Fruit fly (Drosophila melanogaster): ENCODE measurements around the gene JhI-21.

JhI-21 gene

DNA sequence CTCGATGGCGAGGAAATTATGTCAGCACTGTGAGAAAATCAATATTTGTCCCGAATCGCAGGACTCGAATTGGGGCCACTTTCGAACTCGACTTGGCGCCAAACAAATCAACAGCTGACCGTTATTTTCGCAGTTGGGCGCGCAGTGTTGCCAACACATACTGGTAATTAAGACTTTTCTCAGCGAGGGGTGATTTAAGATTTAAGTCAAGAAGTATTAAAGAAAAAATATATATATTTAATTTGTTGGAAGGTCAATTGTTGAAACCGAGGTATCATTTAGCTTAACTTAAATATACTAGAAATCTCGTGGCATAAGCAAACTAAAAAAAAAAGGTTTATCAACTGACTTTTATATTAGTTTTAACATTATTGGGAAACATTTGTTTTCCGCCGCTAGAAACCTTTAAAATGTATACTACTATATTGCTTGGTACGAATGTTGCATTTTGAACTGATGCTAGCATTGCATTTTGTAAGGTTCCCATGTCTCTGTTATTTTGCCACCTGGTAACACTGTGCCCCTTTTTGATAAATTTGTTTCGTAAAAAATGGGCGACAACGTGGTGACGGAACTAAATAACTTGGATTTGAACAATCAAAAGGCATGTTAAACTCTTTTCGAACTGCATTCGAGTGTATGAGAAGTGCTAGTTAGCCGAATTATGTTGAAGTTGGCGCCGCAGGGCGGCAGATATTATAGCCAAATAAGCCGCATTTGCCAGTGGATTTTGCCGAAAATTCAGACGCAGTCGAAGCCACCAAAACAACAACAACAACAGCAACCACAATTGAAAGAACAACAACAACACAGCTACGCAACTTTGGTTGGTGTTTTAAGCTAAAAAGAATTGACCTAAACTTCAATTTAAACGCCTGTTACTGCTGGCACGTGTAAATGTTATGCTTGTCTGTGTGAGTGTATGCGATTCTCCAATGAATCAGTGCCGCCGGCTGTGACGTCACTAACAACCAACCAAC is 47.7 kb upstream of the JhI-21 start, which contains the start of the genes Patsas and ThrRS:
Gene Patsas (minus strand): TSS at position 55 of the 980 bp plus-strand sequence.
Gene ThrRS (plus strand): TSS at position 521 of the 980 bp plus-strand sequence.
- TF ChIP-seq ranshi (GFP tag; IDR thresholded peaks at IDR 0.05) (peak; percentile 86), bbx (GFP tag; IDR thresholded peaks at IDR 0.05; ENCODE audit: partially characterized antibody) (no peak), CHES-1-like (GFP tag; optimal IDR thresholded peaks at IDR 0.05) (peak; percentile 55), CG6683 (GFP tag; optimal IDR thresholded peaks at IDR 0.05) (peak; percentile 47), B-H2 (GFP tag; optimal IDR thresholded peaks at IDR 0.05) (peak; percentile 81), ems (GFP tag; optimal IDR thresholded peaks at IDR 0.05) (peak; percentile 74), Atf-2 (GFP tag; optimal IDR thresholded peaks at IDR 0.05) (no peak), Xbp1 (GFP tag; optimal IDR thresholded peaks at IDR 0.05) (peak; percentile 92), CG34224 (GFP tag; IDR thresholded peaks at IDR 0.05; ENCODE audit: partially characterized antibody) (no peak), Chrac-16 (GFP tag; optimal IDR thresholded peaks at IDR 0.05) (peak; percentile 85), CG6654 (GFP tag; optimal IDR thresholded peaks at IDR 0.05) (peak; percentile 67), h (optimal IDR thresholded peaks at IDR 0.05) (no peak), bowl (GFP tag; IDR thresholded peaks at IDR 0.05) (peak; percentile 59; the same call in 1 of the 2 replicates), CG4707 (GFP tag; optimal IDR thresholded peaks at IDR 0.05) (no peak), toy (GFP tag; IDR thresholded peaks at IDR 0.05) (no peak), yki (optimal IDR thresholded peaks at IDR 0.05) (no peak), pita (GFP tag; optimal IDR thresholded peaks at IDR 0.05) (no peak), CG8478 (optimal IDR thresholded peaks at IDR 0.05) (no peak), dysf (GFP tag; IDR thresholded peaks at IDR 0.05) (peak; percentile 92), CG2678 (tag; optimal IDR thresholded peaks at IDR 0.05) (peak; percentile 91), rib (GFP tag; IDR thresholded peaks at IDR 0.05) (peak; percentile 55; the same call in 1 of the 2 replicates), Gsc (GFP tag; IDR thresholded peaks at IDR 0.05) (no peak), CG7928 (GFP tag; optimal IDR thresholded peaks at IDR 0.05) (peak; percentile 65), CG9876 (GFP tag; optimal IDR thresholded peaks at IDR 0.05) (peak; percentile 72), NC2β (GFP tag; optimal IDR thresholded peaks at IDR 0.05) (peak; percentile 67), Atf6 (GFP tag; IDR thresholded peaks at IDR 0.05) (peak; percentile 68; the same call in 1 of the 2 replicates), CG14014 (GFP tag; IDR thresholded peaks at IDR 0.05) (peak; percentile 85), D (optimal IDR thresholded peaks at IDR 0.05) (no peak), D (GFP tag; optimal IDR thresholded peaks at IDR 0.05) (peak; percentile 77), CG31224 (GFP tag; IDR thresholded peaks at IDR 0.05) (peak; percentile 67), ssp (GFP tag; IDR thresholded peaks at IDR 0.05) (peak; percentile 97), ftz-f1 (GFP tag; optimal IDR thresholded peaks at IDR 0.05) (no peak), CG10462 (GFP tag; optimal IDR thresholded peaks at IDR 0.05) (peak; percentile 73), inv (GFP tag; IDR thresholded peaks at IDR 0.05; ENCODE audit: partially characterized antibody) (no peak), org-1 (GFP tag; optimal IDR thresholded peaks at IDR 0.05) (peak; percentile 55), ewg (GFP tag; optimal IDR thresholded peaks at IDR 0.05) (peak; percentile 73), Mes4 (GFP tag; optimal IDR thresholded peaks at IDR 0.05) (peak; percentile 52), dmrt99B (tag; optimal IDR thresholded peaks at IDR 0.05) (no peak), cato (GFP tag; optimal IDR thresholded peaks at IDR 0.05; ENCODE audit: borderline replicate concordance) (peak; percentile 83), Ravus (GFP tag; IDR thresholded peaks at IDR 0.05) (no peak; the same call in 1 of the 2 replicates), CG6765 (GFP tag; optimal IDR thresholded peaks at IDR 0.05) (peak; percentile 43), nmo (GFP tag; optimal IDR thresholded peaks at IDR 0.05) (peak; percentile 94), Atf3 (GFP tag; optimal IDR thresholded peaks at IDR 0.05) (peak; percentile 73), CG13894 (tag; optimal IDR thresholded peaks at IDR 0.05) (peak; percentile 85), CG10267 (tag; optimal IDR thresholded peaks at IDR 0.05) (peak; percentile 84), CG1792 (GFP tag; optimal IDR thresholded peaks at IDR 0.05) (peak; percentile 53), mld (GFP tag; IDR thresholded peaks at IDR 0.05; ENCODE audit: partially characterized antibody) (no peak), Adf1 (GFP tag; IDR thresholded peaks at IDR 0.05) (peak; percentile 52), vfl (GFP tag; optimal IDR thresholded peaks at IDR 0.05) (peak; percentile 76), CG4820 (GFP tag; optimal IDR thresholded peaks at IDR 0.05) (peak; percentile 84)
